Worm (Caenorhabditis elegans) whole organism, young adult: ENCODE results near the gene ZK616.5.

ENCODE experiments used
- D2030.7 ChIP-seq: fragments of 200-800 bp; sonication (Bioruptor generic); IDR thresholded peaks from 2 replicates; pipeline ENCODE4 v1.3.6; 2022; ENCODE audit warnings: missing genetic modification reagents, missing genetic modification characterization, missing compliant biosample characterization
- F55B11.4 ChIP-seq: sonication (generic microtip); optimal IDR thresholded peaks from 2 replicates; lab custom pipeline; 2016; ENCODE audit warnings: missing compliant biosample characterization, missing genetic modification characterization, borderline replicate concordance; ENCODE audit not compliant: insufficient read depth
- F57A8.1 ChIP-seq: fragments of 200-800 bp; sonication (Bioruptor generic); optimal IDR thresholded peaks from 2 replicates; lab custom pipeline; 2018; ENCODE audit warnings: mild to moderate bottlenecking, missing genetic modification characterization, moderate library complexity, missing compliant biosample characterization
- K12H6.12 ChIP-seq: fragments of 200-800 bp; sonication (Bioruptor generic); optimal IDR thresholded peaks from 2 replicates; lab custom pipeline; 2018; ENCODE audit warnings: mild to moderate bottlenecking, missing genetic modification characterization, missing compliant biosample characterization
- aptf-3 ChIP-seq: fragments of 200-800 bp; sonication (Bioruptor generic); IDR thresholded peaks from 2 replicates; pipeline ENCODE4 v1.3.6; 2022; ENCODE audit warnings: missing genetic modification characterization, missing compliant biosample characterization
- athp-1 ChIP-seq: sonication (generic microtip); optimal IDR thresholded peaks from 2 replicates; lab custom pipeline; 2017; ENCODE audit warnings: mild to moderate bottlenecking, missing genetic modification characterization, missing compliant biosample characterization
- die-1 ChIP-seq: sonication (generic microtip); optimal IDR thresholded peaks from 2 replicates; lab custom pipeline; 2016; ENCODE audit warnings: missing genotype, mild to moderate bottlenecking, missing genetic modification characterization, missing compliant biosample characterization
- hmg-20 ChIP-seq: fragments of 200-800 bp; sonication (Bioruptor generic); IDR thresholded peaks from 2 replicates; pipeline ENCODE4 v1.3.6; 2022; ENCODE audit warnings: missing genetic modification reagents, missing genetic modification characterization, missing compliant biosample characterization
- hrde-1 ChIP-seq: sonication (generic microtip); optimal IDR thresholded peaks from 2 replicates; lab custom pipeline; 2016; ENCODE audit warnings: missing genetic modification characterization, mild to moderate bottlenecking, missing compliant biosample characterization, moderate library complexity, missing genotype, missing genetic modification reagents, borderline replicate concordance
- lsl-1 ChIP-seq: fragments of 200-800 bp; sonication (Bioruptor generic); optimal IDR thresholded peaks from 2 replicates; lab custom pipeline; 2018; ENCODE audit warnings: mild to moderate bottlenecking, missing genetic modification characterization, moderate library complexity, missing compliant biosample characterization
- pha-4 ChIP-seq: fragments of 150-350 bp; sonication (generic microtip); optimal IDR thresholded peaks from 2 replicates; lab custom pipeline; 2014; ENCODE audit warnings: missing biosample characterization, missing genetic modification reagents, missing genetic modification characterization
- repo-1 ChIP-seq: sonication (generic microtip); optimal IDR thresholded peaks from 2 replicates; lab custom pipeline; 2017; ENCODE audit warnings: mild to moderate bottlenecking, missing genetic modification characterization, missing compliant biosample characterization
- snpc-4 ChIP-seq, 5 experiments: fragments of 150-350 bp in 1 of 5; sonication (generic microtip) in 4 of 5; optimal IDR thresholded peaks; 2 replicates each; lab custom pipeline; 2014 to 2018; ENCODE audit warnings: missing genetic modification characterization in 5 of 5, missing biosample characterization in 3 of 5, antibody characterized with exemption in 2 of 5, mild to moderate bottlenecking in 2 of 5, missing compliant biosample characterization in 2 of 5, missing genotype in 2 of 5, moderate library complexity in 2 of 5, missing genetic modification reagents in 1 of 5
- ztf-25 ChIP-seq: fragments of 200-800 bp; sonication (Bioruptor generic); IDR thresholded peaks from 2 replicates; pipeline ENCODE4 v1.3.6; 2022; ENCODE audit warnings: missing genetic modification reagents, missing genetic modification characterization, missing compliant biosample characterization

DNA sequence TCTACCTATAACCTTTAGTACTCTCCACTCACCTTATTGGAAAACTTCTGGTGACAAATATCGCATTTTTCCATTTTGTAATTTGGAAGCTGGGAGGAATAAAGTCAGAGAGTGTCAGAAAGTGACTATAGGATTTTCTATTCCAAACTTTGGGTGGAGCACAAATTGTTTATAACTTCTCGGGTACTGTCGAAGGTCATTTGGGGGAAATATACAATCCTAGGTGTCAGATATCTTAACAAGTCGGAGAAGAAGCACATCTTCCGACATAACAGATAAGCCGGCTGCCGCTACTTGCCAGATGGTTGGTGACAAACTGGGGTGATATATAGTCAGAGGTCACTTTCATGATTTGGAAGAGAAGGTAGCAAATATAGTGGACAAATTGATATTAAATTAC, 27.4 kb downstream of the ZK616.5 start, which contains the start of gene ehn-3:
- TF ChIP-seq hmg-20, result no peak
- TF ChIP-seq ztf-25 (GFP tag; lab: Robert Waterston, UW), result no peak
- TF ChIP-seq lsl-1, result no peak
- no peak for TF ChIP-seq snpc-4 (GFP tag; optimal IDR thresholded peaks at IDR 0.05; lab: Kevin White, UChicago)
- TF ChIP-seq snpc-4 (tag; optimal IDR thresholded peaks at IDR 0.05; lab: Kevin White, UChicago), result no peak
- TF ChIP-seq D2030.7 (GFP tag; lab: Robert Waterston, UW), result no peak
- no peak for TF ChIP-seq die-1
- no peak for TF ChIP-seq repo-1 (tag; lab: Kevin White, UChicago)
- TF ChIP-seq athp-1, result no peak
- no peak for TF ChIP-seq K12H6.12 (tag; lab: Kevin White, UChicago)
- TF ChIP-seq hrde-1 (tag; lab: Kevin White, UChicago), result no peak
- no peak for TF ChIP-seq pha-4
- no peak for TF ChIP-seq F57A8.1 (GFP tag; lab: Kevin White, UChicago)
- no peak for TF ChIP-seq aptf-3 (GFP tag; lab: Robert Waterston, UW)
- TF ChIP-seq F55B11.4 (tag; lab: Kevin White, UChicago), result no peak
